Fruit fly (Drosophila melanogaster): ENCODE data around the gene CG32507.
A peak's percentile ranks its signal among the peaks of the same experiment; 100 is the strongest.

- TF ChIP-seq tj (GFP tag; optimal IDR thresholded peaks at IDR 0.05) (no peak), CG7045 (GFP tag; optimal IDR thresholded peaks at IDR 0.05) (no peak), bab1 (GFP tag; optimal IDR thresholded peaks at IDR 0.05) (peak; percentile 72), Hr96 (GFP tag; optimal IDR thresholded peaks at IDR 0.05) (peak; percentile 69), pad (GFP tag; optimal IDR thresholded peaks at IDR 0.05) (peak; percentile 41), Mnt (GFP tag; optimal IDR thresholded peaks at IDR 0.05) (peak; percentile 27)
Observed at dm6 chrX:20760444-20760843, 20.6 kb downstream of the CG32507 start.
